Worm (Caenorhabditis elegans) whole organism, L4 larva: ENCODE results near the gene Y48C3A.14.

Experiments used
- fkh-10 ChIP-seq: fragments of 150-350 bp; optimal IDR thresholded peaks from 2 replicates; lab custom pipeline; 2014; ENCODE audit warnings: missing biosample characterization, missing genetic modification reagents, missing genetic modification characterization
- mdl-1 ChIP-seq, 2 experiments: fragments of 150-350 bp in 1 of 2; sonication (generic microtip) in 1 of 2; optimal IDR thresholded peaks; 2 replicates each; lab custom pipeline; 2014 to 2017; ENCODE audit warnings: missing biosample characterization in 2 of 2, missing genetic modification characterization in 2 of 2
- skn-1 ChIP-seq: fragments of 150-350 bp; optimal IDR thresholded peaks from 2 replicates; lab custom pipeline; 2014; ENCODE audit warnings: missing biosample characterization, missing genetic modification characterization

DNA sequence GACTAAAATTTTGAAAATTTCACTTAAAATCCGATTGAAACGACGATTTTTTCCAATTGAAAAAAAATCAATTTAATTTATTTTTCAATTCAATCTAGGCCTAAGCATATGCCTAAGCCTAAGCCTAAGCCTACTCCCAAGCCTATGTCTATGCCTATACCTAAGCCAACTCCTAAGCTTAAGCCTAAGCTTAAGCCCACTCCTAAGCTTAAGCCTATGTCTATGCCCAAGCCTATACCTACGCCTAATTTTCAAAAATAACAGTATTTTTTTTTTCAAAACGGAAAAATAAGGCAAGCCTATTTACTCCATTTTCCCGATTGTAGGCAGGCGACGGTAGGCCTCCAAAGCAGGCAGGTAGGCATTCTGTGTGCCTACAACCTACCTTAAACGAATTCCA, 54.7 kb downstream of the Y48C3A.14 start:
- TF ChIP-seq mdl-1 (tag; optimal IDR thresholded peaks at IDR 0.05; lab: Kevin White, UChicago) (no peak), fkh-10 (no peak), skn-1 (no peak)
